Worm (Caenorhabditis elegans) whole organism, late embryonic: ENCODE measurements around the gene EEED8.2.

Experiments used
- ama-1 ChIP-seq: fragments of 150-350 bp; optimal IDR thresholded peaks from 2 replicates; lab custom pipeline; 2014
- nhr-11 ChIP-seq: fragments of 150-350 bp; optimal IDR thresholded peaks from 2 replicates; lab custom pipeline; 2014; ENCODE audit warnings: missing biosample characterization, missing genetic modification characterization
- pax-1 ChIP-seq: fragments of 150-350 bp; optimal IDR thresholded peaks from 2 replicates; lab custom pipeline; 2014; ENCODE audit warnings: missing biosample characterization, missing genetic modification characterization

DNA sequence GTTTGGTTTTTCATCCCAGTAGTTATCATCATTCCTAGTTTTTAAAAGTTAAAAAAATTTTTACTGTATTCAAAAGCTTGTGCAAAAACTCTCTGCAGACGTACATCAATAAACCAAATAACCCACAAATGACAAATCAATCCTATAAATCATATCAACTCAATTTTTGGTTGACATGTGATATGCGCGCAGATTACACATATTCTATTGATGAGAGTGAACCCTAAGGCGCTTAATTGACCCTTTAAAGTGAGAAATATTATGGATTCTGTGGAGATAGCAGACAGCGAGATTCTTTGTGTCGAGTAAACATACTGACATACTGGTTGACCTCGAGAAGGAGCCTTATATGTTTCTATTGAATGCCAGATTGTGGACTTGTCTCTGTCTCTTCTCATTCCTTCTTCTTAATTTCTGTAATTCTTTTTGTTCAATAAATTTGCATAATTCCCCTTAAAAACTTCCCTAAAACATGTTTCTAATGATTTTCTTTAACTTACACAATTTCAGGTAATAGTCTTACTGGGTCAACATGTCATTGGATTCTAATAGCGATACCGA is at the start of gene EEED8.2:
- TF ChIP-seq ama-1 (lab: Kevin White, UChicago) (no peak), pax-1 (tag; lab: Kevin White, UChicago) (no peak), nhr-11 (tag; lab: Kevin White, UChicago) (no peak)
